Worm (Caenorhabditis elegans) whole organism, mixed stage, embryonic: ENCODE results near the gene R10E4.6.

Experiments
- M03D4.4 ChIP-seq: sonication (generic microtip); optimal IDR thresholded peaks from 2 replicates; lab custom pipeline; 2017; ENCODE audit warnings: mild to moderate bottlenecking, missing genetic modification characterization, missing compliant biosample characterization
- ces-1 ChIP-seq: fragments of 150-350 bp; optimal IDR thresholded peaks from 2 replicates; lab custom pipeline; 2014; ENCODE audit warnings: missing biosample characterization, missing genetic modification reagents, missing genetic modification characterization
- elt-1 ChIP-seq: sonication (generic microtip); optimal IDR thresholded peaks from 2 replicates; lab custom pipeline; 2017; ENCODE audit warnings: missing genetic modification characterization, mild to moderate bottlenecking, missing compliant biosample characterization, antibody characterized with exemption, moderate library complexity, borderline replicate concordance; ENCODE audit not compliant: insufficient read depth
- lin-13 ChIP-seq: fragments of 150-350 bp; optimal IDR thresholded peaks from 2 replicates; lab custom pipeline; 2014; ENCODE audit warnings: missing biosample characterization, missing genetic modification characterization
- lsy-2 ChIP-seq: fragments of 150-350 bp; optimal IDR thresholded peaks from 2 replicates; lab custom pipeline; 2014; ENCODE audit warnings: missing biosample characterization, missing genetic modification characterization
- mab-5 ChIP-seq: fragments of 150-350 bp; optimal IDR thresholded peaks from 2 replicates; lab custom pipeline; 2014; ENCODE audit warnings: missing biosample characterization, missing genetic modification characterization
- mls-2 ChIP-seq: sonication (generic microtip); optimal IDR thresholded peaks from 2 replicates; lab custom pipeline; 2016; ENCODE audit warnings: mild to moderate bottlenecking, missing genetic modification characterization, moderate library complexity, missing compliant biosample characterization
- nhr-237 ChIP-seq: fragments of 150-350 bp; optimal IDR thresholded peaks from 2 replicates; lab custom pipeline; 2014; ENCODE audit warnings: missing biosample characterization, missing genetic modification characterization
- nhr-28 ChIP-seq: fragments of 150-350 bp; optimal IDR thresholded peaks from 2 replicates; lab custom pipeline; 2014; ENCODE audit warnings: missing biosample characterization, missing genetic modification characterization
- pha-4 ChIP-seq: fragments of 150-350 bp; optimal IDR thresholded peaks from 2 replicates; lab custom pipeline; 2018; ENCODE audit warnings: missing biosample characterization, missing genetic modification reagents, missing genetic modification characterization
- sptf-1 ChIP-seq: sonication (generic microtip); optimal IDR thresholded peaks from 2 replicates; lab custom pipeline; 2017; ENCODE audit warnings: mild to moderate bottlenecking, missing genetic modification characterization, moderate library complexity, missing compliant biosample characterization
- unc-62 ChIP-seq: fragments of 150-350 bp; optimal IDR thresholded peaks from 2 replicates; lab custom pipeline; 2014; ENCODE audit warnings: missing biosample characterization, missing genetic modification reagents, missing genetic modification characterization
- ztf-11 ChIP-seq: fragments of 150-350 bp; optimal IDR thresholded peaks from 2 replicates; lab custom pipeline; 2014; ENCODE audit warnings: missing biosample characterization, missing genetic modification characterization

- peak; percentile 99 for TF ChIP-seq unc-62 (GFP tag; lab: Kevin White, UChicago)
- TF ChIP-seq M03D4.4, result peak; percentile 81
- TF ChIP-seq ces-1, result peak; percentile 91
- peak; percentile 93 for TF ChIP-seq mls-2 (tag; lab: Kevin White, UChicago)
- TF ChIP-seq nhr-237 (tag; lab: Kevin White, UChicago), result peak; percentile 79
- peak; percentile 81 for TF ChIP-seq ztf-11 (tag; lab: Kevin White, UChicago)
- TF ChIP-seq pha-4 (tag; lab: Kevin White, UChicago), result peak; percentile 92
- TF ChIP-seq lin-13, result peak; percentile 64
- TF ChIP-seq sptf-1, result peak; percentile 74
- TF ChIP-seq lsy-2 (tag; lab: Kevin White, UChicago), result peak; percentile 68
- TF ChIP-seq mab-5 (tag; lab: Kevin White, UChicago), result no peak
- TF ChIP-seq nhr-28, result no peak
- peak; percentile 48 for TF ChIP-seq elt-1 (tag; lab: Kevin White, UChicago)
Observed at ce11 chrIII:4281955-4282618, 11.1 kb upstream of the R10E4.6 start.
